Worm (Caenorhabditis elegans) whole organism, L4 larva: ENCODE measurements around the gene gad-2.

Experiments
- ZK546.5 ChIP-seq, 2 experiments: sonication (generic microtip); optimal IDR thresholded peaks; 2 replicates each; lab custom pipeline; 2017; ENCODE audit warnings: missing biosample characterization in 2 of 2, missing genetic modification characterization in 2 of 2
- ceh-32 ChIP-seq: sonication (generic microtip); optimal IDR thresholded peaks from 2 replicates; lab custom pipeline; 2016; ENCODE audit warnings: mild to moderate bottlenecking, missing genetic modification characterization, missing compliant biosample characterization; ENCODE audit not compliant: poor library complexity
- lim-7 ChIP-seq: fragments of 200-800 bp; sonication (Bioruptor generic); IDR thresholded peaks from 2 replicates; pipeline ENCODE4 v1.3.6; 2022; ENCODE audit warnings: missing genetic modification characterization, missing compliant biosample characterization

ce11 chrX:7431165-7431564 is 37.9 kb downstream of the gad-2 start, which contains the start of gene clc-2:
- TF ChIP-seq ZK546.5 (tag; optimal IDR thresholded peaks at IDR 0.05; lab: Kevin White, UChicago) = no peak
- TF ChIP-seq lim-7 (GFP tag; lab: Robert Waterston, UW) = no peak
- TF ChIP-seq ceh-32 (tag; lab: Kevin White, UChicago) = no peak
